Worm (Caenorhabditis elegans) whole organism, L3 larva: ENCODE measurements around the gene oac-49.

Experiments
- daf-12 ChIP-seq: fragments of 150-350 bp; optimal IDR thresholded peaks from 2 replicates; lab custom pipeline; 2014; ENCODE audit warnings: missing biosample characterization, missing genetic modification reagents, missing genetic modification characterization
- fkh-10 ChIP-seq: sonication (generic microtip); optimal IDR thresholded peaks from 2 replicates; lab custom pipeline; 2017; ENCODE audit warnings: missing biosample characterization, missing genetic modification reagents, missing genetic modification characterization
- nhr-11 ChIP-seq: fragments of 150-350 bp; optimal IDR thresholded peaks from 2 replicates; lab custom pipeline; 2014; ENCODE audit warnings: missing biosample characterization, missing genetic modification characterization
- nhr-67 ChIP-seq: fragments of 150-350 bp; optimal IDR thresholded peaks from 2 replicates; lab custom pipeline; 2014; ENCODE audit warnings: missing biosample characterization, missing genetic modification characterization
- ztf-11 ChIP-seq: fragments of 150-350 bp; optimal IDR thresholded peaks from 2 replicates; lab custom pipeline; 2014; ENCODE audit warnings: missing biosample characterization, missing genetic modification characterization
- ztf-4 ChIP-seq: fragments of 150-350 bp; optimal IDR thresholded peaks from 2 replicates; lab custom pipeline; 2014; ENCODE audit warnings: missing biosample characterization, missing genetic modification characterization

DNA sequence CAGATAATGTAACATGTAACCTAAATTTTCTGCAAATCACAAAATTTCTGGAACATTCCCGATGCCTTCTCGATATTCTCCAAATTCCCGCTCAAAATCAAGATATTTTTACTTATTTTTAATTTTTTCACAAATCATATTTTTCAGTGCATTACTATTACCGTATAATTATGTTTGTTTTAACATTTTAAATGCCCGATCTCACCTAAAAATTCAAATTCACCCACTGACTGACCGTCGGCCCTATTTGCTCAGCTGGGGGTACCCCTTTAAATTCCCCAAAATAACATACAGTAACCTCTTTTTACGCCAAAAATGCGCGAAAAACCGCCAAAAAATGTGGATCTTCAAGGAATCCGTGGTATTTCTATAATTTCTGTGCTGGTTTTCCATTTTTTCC, at the start of gene oac-49:
- TF ChIP-seq nhr-11 (no peak), fkh-10 (GFP tag; lab: Kevin White, UChicago) (no peak), daf-12 (tag; lab: Kevin White, UChicago) (no peak), ztf-11 (tag; lab: Kevin White, UChicago) (no peak), ztf-4 (tag; lab: Kevin White, UChicago) (no peak), nhr-67 (tag; lab: Kevin White, UChicago) (no peak)
